Worm (Caenorhabditis elegans) whole organism, midembryonic: ENCODE measurements around the gene glo-3.
A peak's percentile ranks its signal among the peaks of the same experiment; 100 is the strongest.

ENCODE experiments used
- T22C8.4 ChIP-seq: fragments of 200-800 bp; sonication (Bioruptor generic); IDR thresholded peaks from 2 replicates; pipeline ENCODE4 v1.3.6; 2022; ENCODE audit warnings: missing genetic modification characterization, missing compliant biosample characterization
- cog-1 ChIP-seq: sonication (generic microtip); optimal IDR thresholded peaks from 2 replicates; lab custom pipeline; 2016; ENCODE audit warnings: missing genetic modification characterization, missing compliant biosample characterization
- flt-1 ChIP-seq: fragments of 200-800 bp; sonication (Bioruptor generic); IDR thresholded peaks from 2 replicates; pipeline ENCODE4 v1.3.6; 2022; ENCODE audit warnings: missing genetic modification characterization, missing compliant biosample characterization
- klf-2 ChIP-seq: fragments of 200-800 bp; sonication (Bioruptor generic); conservative IDR thresholded peaks from 2 replicates; pipeline ENCODE4 v1.3.6; 2022; ENCODE audit warnings: missing genetic modification reagents, missing genetic modification characterization, missing compliant biosample characterization
- med-1 ChIP-seq: sonication (generic microtip); optimal IDR thresholded peaks from 2 replicates; lab custom pipeline; 2017; ENCODE audit warnings: missing genetic modification characterization, mild to moderate bottlenecking, missing compliant biosample characterization, antibody characterized with exemption, missing genetic modification reagents; ENCODE audit not compliant: insufficient read depth
- ref-1 ChIP-seq: fragments of 200-800 bp; sonication (Bioruptor generic); conservative IDR thresholded peaks from 2 replicates; pipeline ENCODE4 v1.3.6; 2022; ENCODE audit warnings: missing genetic modification reagents, missing genetic modification characterization, missing compliant biosample characterization
- tab-1 ChIP-seq: fragments of 200-800 bp; sonication (Bioruptor generic); IDR thresholded peaks from 2 replicates; pipeline ENCODE4 v1.3.6; 2022; ENCODE audit warnings: missing genetic modification characterization, missing compliant biosample characterization
- ztf-23 ChIP-seq: fragments of 200-800 bp; sonication (Bioruptor generic); IDR thresholded peaks from 2 replicates; pipeline ENCODE4 v1.3.6; 2022; ENCODE audit warnings: missing genetic modification reagents, missing genetic modification characterization, missing compliant biosample characterization
- ztf-29 ChIP-seq: fragments of 200-800 bp; sonication (Bioruptor generic); IDR thresholded peaks from 2 replicates; pipeline ENCODE4 v1.3.6; 2022; ENCODE audit warnings: missing genetic modification reagents, missing genetic modification characterization, missing compliant biosample characterization

The glo-3 gene

DNA sequence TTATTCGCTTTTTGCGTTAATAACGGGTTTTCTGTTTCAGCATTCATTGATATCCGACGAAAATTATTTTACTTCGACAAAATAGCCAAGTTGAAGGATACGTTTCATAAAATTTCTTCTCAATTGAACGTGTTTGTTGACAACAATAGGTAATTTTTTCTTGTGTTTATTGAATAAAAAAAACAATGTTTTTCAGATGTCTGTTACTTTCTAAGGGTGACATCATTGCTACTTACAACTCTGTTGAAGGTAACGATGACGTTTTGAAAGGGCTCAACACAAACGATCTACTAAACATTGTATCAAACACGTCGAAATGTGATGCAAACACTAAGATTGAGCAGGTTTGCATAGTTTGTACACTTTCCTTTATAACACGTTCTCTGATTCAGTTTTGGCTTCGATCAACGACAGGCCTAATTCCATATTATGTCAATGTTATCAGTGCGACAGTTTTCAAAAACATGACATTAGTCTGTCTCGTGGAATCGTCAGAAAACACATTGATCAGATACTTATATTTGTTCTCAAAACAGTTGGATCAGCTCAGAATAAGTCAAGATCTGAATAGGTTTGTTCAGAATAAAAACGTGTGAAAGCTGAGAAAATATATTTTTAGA, 1.2 kb downstream of the glo-3 start:
- TF ChIP-seq cog-1 (tag; lab: Kevin White, UChicago) (no peak), ref-1 (GFP tag; lab: Robert Waterston, UW) (no peak), med-1 (GFP tag; lab: Kevin White, UChicago) (no peak), flt-1 (no peak), T22C8.4 (GFP tag; lab: Robert Waterston, UW) (no peak), klf-2 (GFP tag; lab: Robert Waterston, UW) (no peak), ztf-23 (GFP tag; lab: Robert Waterston, UW) (no peak), ztf-29 (GFP tag; lab: Robert Waterston, UW) (no peak), tab-1 (GFP tag; lab: Robert Waterston, UW) (no peak)

DNA sequence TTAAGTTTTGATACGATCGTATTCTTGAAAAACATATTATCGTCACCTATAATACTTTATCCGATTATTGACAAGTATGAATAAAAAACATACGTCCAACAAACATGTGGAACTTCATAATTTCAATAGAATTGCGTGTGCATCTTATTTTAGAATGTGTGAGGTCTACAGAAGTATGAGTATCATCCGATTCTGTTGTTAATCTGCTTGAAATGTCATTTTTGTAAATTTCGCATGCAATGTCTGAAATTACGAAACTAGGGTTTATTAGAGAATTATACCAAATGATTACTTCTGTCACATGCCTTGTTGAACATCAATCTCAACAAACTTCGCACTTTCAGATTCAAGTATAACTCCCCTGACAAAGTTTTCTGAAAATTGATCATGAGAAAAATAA, 8.3 kb downstream of the glo-3 start:
- TF ChIP-seq T22C8.4 (GFP tag; lab: Robert Waterston, UW) (no peak), ztf-23 (GFP tag; lab: Robert Waterston, UW) (no peak), med-1 (GFP tag; lab: Kevin White, UChicago) (no peak), cog-1 (tag; lab: Kevin White, UChicago) (no peak), ref-1 (GFP tag; lab: Robert Waterston, UW) (no peak)

DNA sequence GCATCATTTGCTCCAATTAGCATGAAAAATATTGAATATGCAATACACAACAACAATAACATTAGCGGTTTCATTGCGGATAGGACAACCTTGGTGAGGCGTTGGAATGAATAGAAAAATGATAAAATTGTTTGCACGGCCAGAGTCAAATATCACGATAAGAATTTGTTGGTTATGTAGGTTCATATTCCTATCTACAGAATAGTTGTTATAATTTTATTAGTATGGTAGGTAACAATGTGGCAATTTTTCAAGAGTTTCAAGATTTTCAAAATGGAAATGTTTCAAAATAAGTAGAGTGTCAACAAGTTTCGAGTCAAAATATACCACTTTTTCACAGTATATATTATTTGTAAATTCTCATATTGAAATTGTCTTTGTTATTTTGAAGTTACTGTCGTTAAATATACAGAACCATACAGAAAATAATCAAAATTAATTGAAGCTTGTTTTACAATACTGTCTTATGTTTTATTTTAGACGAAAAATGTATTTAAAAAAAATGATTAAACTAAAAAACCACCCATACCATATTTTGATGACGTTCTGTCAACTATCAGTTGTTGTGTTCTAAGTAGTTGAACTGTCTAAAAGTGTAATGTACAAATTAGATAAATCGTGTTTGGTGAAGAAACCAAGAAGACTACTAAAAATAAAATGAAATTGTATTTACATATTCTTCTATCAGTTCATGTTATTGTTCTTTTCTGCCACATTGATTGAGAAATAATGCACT, 9.0 kb downstream of the glo-3 start, which contains the start of the genes F59F5.3 and F59F5.4:
TSS of gene F59F5.3 (minus strand) at position 101 of the 736 bp plus-strand sequence.
TSS of gene F59F5.4 (plus strand) at position 686 of the 736 bp plus-strand sequence.
- TF ChIP-seq ztf-23 (GFP tag; lab: Robert Waterston, UW) (no peak), ref-1 (GFP tag; lab: Robert Waterston, UW) (no peak), cog-1 (tag; lab: Kevin White, UChicago) (no peak), med-1 (GFP tag; lab: Kevin White, UChicago) (no peak), tab-1 (GFP tag; lab: Robert Waterston, UW) (no peak), T22C8.4 (GFP tag; lab: Robert Waterston, UW) (no peak), ztf-29 (GFP tag; lab: Robert Waterston, UW) (no peak)

DNA sequence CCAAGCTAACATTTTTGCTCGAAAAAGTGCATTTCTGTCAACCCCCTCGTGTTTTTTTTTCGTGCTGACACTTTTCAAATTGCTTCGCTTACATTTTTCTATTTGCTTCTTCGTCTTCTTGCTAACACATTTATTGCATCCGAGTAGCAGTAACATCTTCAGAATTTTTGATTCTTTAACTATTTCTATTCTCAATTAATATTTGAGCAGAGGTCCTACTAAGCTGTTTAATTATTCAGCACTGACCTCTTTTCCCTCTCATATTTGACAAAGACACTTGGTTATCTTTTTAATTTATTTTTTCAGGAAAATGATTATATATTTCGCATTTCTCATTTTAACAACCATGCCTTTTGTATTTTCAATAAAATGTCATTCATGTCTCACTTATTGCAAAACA, 12.2 kb downstream of the glo-3 start, which contains the start of gene F59F5.5:
TSS of gene F59F5.5 (plus strand) at position 301 of the 400 bp plus-strand sequence.
- TF ChIP-seq ref-1 (GFP tag; lab: Robert Waterston, UW) (no peak), flt-1 (no peak), ztf-23 (GFP tag; lab: Robert Waterston, UW) (no peak), tab-1 (GFP tag; lab: Robert Waterston, UW) (no peak), klf-2 (GFP tag; lab: Robert Waterston, UW) (no peak)

DNA sequence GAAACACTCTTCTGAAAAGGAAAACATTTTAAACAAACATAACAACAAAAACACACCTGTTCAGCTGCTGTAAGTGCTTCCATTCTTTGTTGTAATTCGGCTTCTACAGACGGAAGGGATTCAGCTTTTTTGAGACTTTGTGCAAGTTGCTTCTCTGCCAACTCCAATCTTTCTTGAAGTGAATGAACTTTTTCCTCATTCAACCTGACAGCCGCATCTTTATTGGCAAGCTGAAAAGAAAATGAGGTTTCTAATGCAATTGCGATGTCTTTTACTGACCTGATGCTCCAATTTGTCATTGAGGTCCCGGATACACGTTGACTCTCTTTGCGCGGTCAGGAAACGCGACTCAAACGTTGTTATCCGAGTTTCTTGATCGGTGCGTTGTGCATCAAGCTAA, 19.5 kb downstream of the glo-3 start:
- TF ChIP-seq med-1 (GFP tag; lab: Kevin White, UChicago) (no peak), ztf-29 (GFP tag; lab: Robert Waterston, UW) (no peak), klf-2 (GFP tag; lab: Robert Waterston, UW) (no peak), ztf-23 (GFP tag; lab: Robert Waterston, UW) (no peak), flt-1 (no peak), tab-1 (GFP tag; lab: Robert Waterston, UW) (no peak), T22C8.4 (GFP tag; lab: Robert Waterston, UW) (no peak), cog-1 (tag; lab: Kevin White, UChicago) (no peak), ref-1 (GFP tag; lab: Robert Waterston, UW) (no peak)

DNA sequence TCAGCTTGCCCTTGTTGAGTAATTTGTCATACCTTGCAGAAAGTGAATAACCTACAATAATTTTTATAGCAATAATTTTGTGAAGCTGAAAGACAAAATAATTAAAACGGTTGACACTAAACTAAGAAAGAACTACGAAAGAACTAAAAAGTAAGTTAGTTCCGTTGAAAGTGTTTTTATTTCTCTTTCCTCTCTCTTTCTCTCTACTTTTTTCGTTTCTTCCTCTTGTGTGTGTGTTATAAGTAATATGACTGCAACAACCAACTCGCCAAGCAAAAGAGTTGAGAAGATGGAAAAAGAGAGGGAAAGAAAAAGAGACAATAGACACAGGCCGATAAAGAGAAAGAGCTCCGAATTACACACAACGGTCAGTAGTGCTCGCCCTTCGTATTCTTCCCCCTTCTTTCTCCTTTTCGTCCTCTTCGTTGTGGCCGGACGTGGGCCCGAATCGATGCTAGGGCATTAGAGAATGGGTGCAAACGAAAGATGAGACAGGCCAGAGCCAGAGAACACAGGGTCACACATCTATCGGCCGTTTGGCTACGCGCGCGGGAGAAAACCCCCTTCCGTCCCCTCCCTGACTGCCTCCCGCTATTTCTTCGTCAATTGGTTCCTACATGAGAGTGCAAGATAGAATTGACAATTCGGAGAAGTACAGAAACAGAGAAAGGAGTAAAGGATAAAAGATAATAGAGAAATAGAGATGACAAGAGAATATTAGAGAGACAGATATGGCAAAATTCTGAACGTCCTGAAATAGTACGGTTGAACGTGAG, 21.9 kb downstream of the glo-3 start, which contains the start of gene syd-2:
TSS of gene syd-2 (minus strand) at position 51 of the 776 bp plus-strand sequence.
- TF ChIP-seq cog-1 (tag; lab: Kevin White, UChicago): peak; percentile 85
- peak; percentile 79 for TF ChIP-seq ztf-23 (GFP tag; lab: Robert Waterston, UW)
- TF ChIP-seq tab-1 (GFP tag; lab: Robert Waterston, UW): peak; percentile 26; the same call in 1 of the 2 replicates
- no peak for TF ChIP-seq ztf-29 (GFP tag; lab: Robert Waterston, UW)
- peak; percentile 65 for TF ChIP-seq T22C8.4 (GFP tag; lab: Robert Waterston, UW)
- peak; percentile 69 for TF ChIP-seq flt-1
- TF ChIP-seq klf-2 (GFP tag; lab: Robert Waterston, UW): no peak

DNA sequence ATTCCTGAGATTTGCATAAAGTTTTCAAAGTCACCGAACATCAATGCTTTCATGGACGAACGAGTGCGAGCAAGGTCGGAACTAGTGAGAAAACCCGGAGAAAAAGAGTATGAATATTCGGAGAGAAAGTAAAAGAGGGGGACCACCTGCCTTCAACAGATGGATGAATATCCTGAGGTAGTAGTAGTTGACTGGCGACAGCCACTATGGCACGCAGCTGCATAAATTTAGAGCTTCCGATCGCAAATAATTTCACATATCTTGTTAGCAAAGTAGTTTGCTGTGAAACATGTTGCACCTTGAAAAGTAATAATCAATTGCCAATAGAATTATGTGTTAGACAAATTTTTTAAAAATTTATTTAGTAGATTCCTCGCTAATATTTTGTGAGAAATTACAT, 23.3 kb downstream of the glo-3 start:
- TF ChIP-seq T22C8.4 (GFP tag; lab: Robert Waterston, UW): no peak
- TF ChIP-seq flt-1: no peak
- TF ChIP-seq klf-2 (GFP tag; lab: Robert Waterston, UW): no peak
- TF ChIP-seq ztf-29 (GFP tag; lab: Robert Waterston, UW): no peak
- no peak for TF ChIP-seq med-1 (GFP tag; lab: Kevin White, UChicago)
- TF ChIP-seq ref-1 (GFP tag; lab: Robert Waterston, UW): no peak
- no peak for TF ChIP-seq ztf-23 (GFP tag; lab: Robert Waterston, UW)
- no peak for TF ChIP-seq cog-1 (tag; lab: Kevin White, UChicago)
- no peak for TF ChIP-seq tab-1 (GFP tag; lab: Robert Waterston, UW)

DNA sequence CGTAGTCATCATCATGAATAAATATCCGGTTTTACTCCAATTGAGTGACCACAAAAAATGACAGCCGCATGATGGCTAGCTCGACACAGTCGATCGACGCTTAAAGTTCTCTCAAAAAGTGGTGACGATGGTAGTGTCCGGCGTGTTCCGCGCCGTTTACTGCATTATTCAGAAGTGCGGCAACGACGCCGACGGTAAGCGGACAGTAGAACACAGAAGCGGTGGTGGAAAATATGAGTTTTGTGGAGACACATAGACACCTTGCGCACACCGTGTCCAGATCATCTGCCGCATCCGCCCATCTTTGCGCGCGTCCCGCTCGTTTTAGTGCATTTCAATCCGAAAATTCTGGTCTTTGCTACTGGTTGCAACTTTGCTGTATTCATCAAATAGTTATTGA, 25.7 kb downstream of the glo-3 start, which contains the start of gene F59F5.7:
TSS of gene F59F5.7 (plus strand) at position 301 of the 400 bp plus-strand sequence.
- no peak for TF ChIP-seq med-1 (GFP tag; lab: Kevin White, UChicago)
- TF ChIP-seq T22C8.4 (GFP tag; lab: Robert Waterston, UW): no peak
- no peak for TF ChIP-seq ref-1 (GFP tag; lab: Robert Waterston, UW)
- TF ChIP-seq tab-1 (GFP tag; lab: Robert Waterston, UW): no peak
- no peak for TF ChIP-seq flt-1
- TF ChIP-seq ztf-23 (GFP tag; lab: Robert Waterston, UW): no peak
- TF ChIP-seq cog-1 (tag; lab: Kevin White, UChicago): no peak
- TF ChIP-seq ztf-29 (GFP tag; lab: Robert Waterston, UW): no peak
- no peak for TF ChIP-seq klf-2 (GFP tag; lab: Robert Waterston, UW)
